Worm (Caenorhabditis elegans): Measurements from ENCODE around the gene Y69E1A.8.

Gene Y69E1A.8

ce11 chrIV:11001614-11002013 lies 35.2 kb downstream of the Y69E1A.8 start, which contains the start of gene F13H10.9:
Gene F13H10.9, plus strand, starts transcription at chrIV:11001914.
- TF ChIP-seq lsy-2 (tag; optimal IDR thresholded peaks at IDR 0.05), result no peak
- TF ChIP-seq arid-1 (GFP tag; conservative IDR thresholded peaks at IDR 0.05), result no peak
- TF ChIP-seq F26F4.8 (GFP tag; conservative IDR thresholded peaks at IDR 0.05), result no peak
- TF ChIP-seq zfp-3 (GFP tag; conservative IDR thresholded peaks at IDR 0.05), result no peak
- TF ChIP-seq madf-5 (GFP tag; IDR thresholded peaks at IDR 0.05), result no peak
- no peak for TF ChIP-seq egl-27 (tag; optimal IDR thresholded peaks at IDR 0.05)
- no peak for TF ChIP-seq gei-8 (GFP tag; optimal IDR thresholded peaks at IDR 0.05)
- no peak for TF ChIP-seq mep-1 (tag; optimal IDR thresholded peaks at IDR 0.05)
- no peak for TF ChIP-seq ceh-20 (GFP tag; IDR thresholded peaks at IDR 0.05)
- no peak for TF ChIP-seq nhr-10 (tag; optimal IDR thresholded peaks at IDR 0.05)
- TF ChIP-seq lin-38 (GFP tag; IDR thresholded peaks at IDR 0.05), result no peak
- TF ChIP-seq ceh-28 (tag; optimal IDR thresholded peaks at IDR 0.05), result no peak
- TF ChIP-seq spr-1 (tag; optimal IDR thresholded peaks at IDR 0.05), result no peak
- TF ChIP-seq hlh-30 (tag; optimal IDR thresholded peaks at IDR 0.05; ENCODE audit: insufficient read depth), result no peak
- TF ChIP-seq rbr-2 (tag; optimal IDR thresholded peaks at IDR 0.05), result no peak
- TF ChIP-seq zip-11 (GFP tag; IDR thresholded peaks at IDR 0.05), result no peak
- TF ChIP-seq daf-8 (GFP tag; IDR thresholded peaks at IDR 0.05), result no peak
- no peak for TF ChIP-seq dpl-1 (GFP tag; optimal IDR thresholded peaks at IDR 0.05)
- no peak for TF ChIP-seq lin-1 (GFP tag; IDR thresholded peaks at IDR 0.05)

DNA sequence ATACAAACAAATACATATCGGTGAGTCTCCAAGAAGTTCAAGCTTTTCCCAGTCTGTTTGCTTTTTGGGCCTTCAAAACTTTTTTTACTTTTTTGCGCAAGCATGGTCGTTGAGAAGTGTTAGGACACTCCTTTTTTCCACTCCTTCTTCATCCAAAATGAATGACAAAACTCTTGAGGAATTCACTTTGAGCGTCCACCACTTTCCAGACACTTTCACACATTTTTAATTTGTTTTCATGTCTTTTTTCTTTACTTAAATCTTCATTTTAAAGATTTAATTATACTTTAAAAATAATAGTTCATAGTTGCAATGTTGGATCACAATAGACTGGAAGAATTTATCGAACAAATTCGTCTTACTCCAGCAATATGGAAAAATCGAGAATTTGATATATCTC lies 37.9 kb downstream of the Y69E1A.8 start, which contains the start of gene F13H10.1:
TSS of gene F13H10.1 (plus strand) at position 301 of the 400 bp plus-strand sequence.
- no peak for TF ChIP-seq dve-1 (tag; optimal IDR thresholded peaks at IDR 0.05; ENCODE audit: insufficient read depth)
- TF ChIP-seq daf-12 (tag; optimal IDR thresholded peaks at IDR 0.05), result no peak
- no peak for TF ChIP-seq nhr-42 (GFP tag; IDR thresholded peaks at IDR 0.05)
- TF ChIP-seq mep-1 (tag; optimal IDR thresholded peaks at IDR 0.05), result no peak
- no peak for TF ChIP-seq daf-19 (GFP tag; conservative IDR thresholded peaks at IDR 0.05)

- TF ChIP-seq Y5F2A.4 (GFP tag; optimal IDR thresholded peaks at IDR 0.05) (no peak), lsy-2 (tag; optimal IDR thresholded peaks at IDR 0.05) (peak in 1 of 2 experiments; percentile 3), nhr-11 (tag; optimal IDR thresholded peaks at IDR 0.05) (peak; percentile 76)
Observed at ce11 chrIV:11006383-11006782, 40.0 kb downstream of the Y69E1A.8 start.

ce11 chrIV:11006868-11007267 lies 40.5 kb downstream of the Y69E1A.8 start:
- no peak for TF ChIP-seq attf-4 (tag; optimal IDR thresholded peaks at IDR 0.05)
- TF ChIP-seq dve-1 (tag; optimal IDR thresholded peaks at IDR 0.05; ENCODE audit: insufficient read depth), result peak; percentile 48
- TF ChIP-seq nhr-28 (tag; optimal IDR thresholded peaks at IDR 0.05), result peak; percentile 18
- peak in 1 of 2 experiments; percentile 66 for TF ChIP-seq unc-62 (GFP tag; optimal IDR thresholded peaks at IDR 0.05 in 1 of 2)
- no peak for TF ChIP-seq unc-62 (tag; optimal IDR thresholded peaks at IDR 0.05)

DNA sequence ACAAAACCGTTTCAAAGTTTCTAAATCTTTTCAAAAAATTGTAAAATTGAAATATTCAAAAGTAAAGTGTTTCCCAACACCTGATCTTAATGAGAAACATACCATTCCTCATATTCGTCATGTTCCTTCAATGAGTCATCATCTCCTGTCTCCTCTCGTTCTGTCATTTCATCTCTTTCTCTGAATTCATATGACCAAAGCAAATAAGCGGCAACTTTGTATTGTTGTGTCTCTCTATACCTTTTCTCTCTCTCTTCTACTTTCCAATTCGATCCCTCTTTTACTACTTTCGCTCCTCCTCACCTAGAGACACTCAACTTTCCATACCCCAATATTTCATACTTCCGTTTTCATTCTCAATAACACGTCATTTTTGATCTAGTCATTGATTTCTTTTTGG lies 41.9 kb downstream of the Y69E1A.8 start:
- peak; percentile 29 for TF ChIP-seq dve-1 (tag; optimal IDR thresholded peaks at IDR 0.05; ENCODE audit: insufficient read depth)
- no peak for TF ChIP-seq gei-8 (GFP tag; optimal IDR thresholded peaks at IDR 0.05)
- TF ChIP-seq mep-1 (tag; optimal IDR thresholded peaks at IDR 0.05), result peak; percentile 14
- TF ChIP-seq madf-9 (GFP tag; conservative IDR thresholded peaks at IDR 0.05), result no peak
- peak; percentile 29 for TF ChIP-seq nhr-28 (tag; optimal IDR thresholded peaks at IDR 0.05)
- TF ChIP-seq ctbp-1 (GFP tag; IDR thresholded peaks at IDR 0.05), result no peak
- no peak for TF ChIP-seq ceh-28 (tag; optimal IDR thresholded peaks at IDR 0.05)
- 0 out of 2 replicates have a peak, but pooled peaks have one; percentile 38 for TF ChIP-seq hmg-1.1 (GFP tag; IDR thresholded peaks at IDR 0.05)
- no peak for TF ChIP-seq duxl-1 (tag; optimal IDR thresholded peaks at IDR 0.05; ENCODE audit: poor library complexity)
- TF ChIP-seq pha-4 (GFP tag; IDR thresholded peaks at IDR 0.05), result no peak
- TF ChIP-seq pha-4 (tag; optimal IDR thresholded peaks at IDR 0.05), result peak; percentile 15
- peak; percentile 70 for TF ChIP-seq hlh-30 (tag; optimal IDR thresholded peaks at IDR 0.05; ENCODE audit: insufficient read depth)
- no peak for TF ChIP-seq attf-4 (tag; optimal IDR thresholded peaks at IDR 0.05)
- no peak for TF ChIP-seq daf-19 (GFP tag; conservative IDR thresholded peaks at IDR 0.05)
- no peak for TF ChIP-seq mdl-1 (tag; optimal IDR thresholded peaks at IDR 0.05)
- TF ChIP-seq dmd-6 (GFP tag; IDR thresholded peaks at IDR 0.05), result peak; percentile 18; the same call in 1 of the 2 replicates
- no peak for TF ChIP-seq lin-13 (GFP tag; optimal IDR thresholded peaks at IDR 0.05)
